Fruit fly (Drosophila melanogaster) whole organism, larva: ENCODE measurements around the gene Kcmf1.

Source experiments
- noc ChIP-seq: fragments of 200-800 bp; sonication (Bioruptor generic); optimal IDR thresholded peaks from 3 replicates; lab custom pipeline; 2019; ENCODE audit warnings: missing biosample characterization, mild to moderate bottlenecking, missing genetic modification characterization, moderate library complexity

The Kcmf1 gene

dm6 chr3R:9024835-9025510 is 10.3 kb upstream of the Kcmf1 start:
- no peak for TF ChIP-seq noc (tag; lab: Kevin White, UChicago)

- TF ChIP-seq noc (tag; lab: Kevin White, UChicago) = no peak
Observed at dm6 chr3R:9023934-9024333, 9.2 kb upstream of the Kcmf1 start.

- peak; percentile 41 for TF ChIP-seq noc (tag; lab: Kevin White, UChicago)
Observed at dm6 chr3R:9019689-9020138, 5.0 kb upstream of the Kcmf1 start, which contains the start of gene tgo. Gene tgo (minus strand): TSS chr3R:9020022.

- TF ChIP-seq noc (tag; lab: Kevin White, UChicago) = no peak
Observed at dm6 chr3R:9016869-9017268, 2.2 kb upstream of the Kcmf1 start.

dm6 chr3R:9013765-9014380 is 836 bp downstream of the Kcmf1 start:
- TF ChIP-seq noc (tag; lab: Kevin White, UChicago) = peak; percentile 75

- no peak for TF ChIP-seq noc (tag; lab: Kevin White, UChicago)
Observed at dm6 chr3R:9011708-9012107, 3.0 kb downstream of the Kcmf1 start.

- no peak for TF ChIP-seq noc (tag; lab: Kevin White, UChicago)
Observed at dm6 chr3R:9010695-9011094, 4.0 kb downstream of the Kcmf1 start.

dm6 chr3R:9008202-9008601 is 6.5 kb downstream of the Kcmf1 start, which contains the start of gene CG11983:
Gene CG11983 (plus strand): TSS chr3R:9008321.
- TF ChIP-seq noc (tag; lab: Kevin White, UChicago) = no peak

dm6 chr3R:9007258-9007657 is 7.5 kb downstream of the Kcmf1 start:
- no peak for TF ChIP-seq noc (tag; lab: Kevin White, UChicago)

- no peak for TF ChIP-seq noc (tag; lab: Kevin White, UChicago)
Observed at dm6 chr3R:9006129-9006528, 8.6 kb downstream of the Kcmf1 start, which contains the start of the genes Prosbeta3 and Iru. Gene Prosbeta3 (minus strand): TSS chr3R:9006226. Gene Iru (plus strand): TSS chr3R:9006456.

- no peak for TF ChIP-seq noc (tag; lab: Kevin White, UChicago)
Observed at dm6 chr3R:9003600-9004223, 11.0 kb downstream of the Kcmf1 start, which contains the start of the genes CG31100 and CG11980. Gene CG31100 (minus strand): TSS chr3R:9003650. Gene CG11980 (plus strand): TSS chr3R:9004017.

- TF ChIP-seq noc (tag; lab: Kevin White, UChicago) = no peak
Observed at dm6 chr3R:9002542-9002941, 12.2 kb downstream of the Kcmf1 start.

dm6 chr3R:9001720-9002240 is 12.9 kb downstream of the Kcmf1 start:
- TF ChIP-seq noc (tag; lab: Kevin White, UChicago) = no peak

- no peak for TF ChIP-seq noc (tag; lab: Kevin White, UChicago)
Observed at dm6 chr3R:8998243-8998642, 16.5 kb downstream of the Kcmf1 start.

- TF ChIP-seq noc (tag; lab: Kevin White, UChicago) = no peak
Observed at dm6 chr3R:8997397-8997796, 17.3 kb downstream of the Kcmf1 start, which contains the start of gene CG11977. Gene CG11977 (plus strand): TSS chr3R:8997697.
